Fruit fly (Drosophila melanogaster) whole organism, embryonic: ENCODE results near the gene CG6149.

Source experiments
- Bteb2 ChIP-seq: fragments of 200-800 bp; sonication (Bioruptor generic); optimal IDR thresholded peaks from 2 replicates; lab custom pipeline; 2016; ENCODE audit warnings: missing biosample characterization, missing genetic modification characterization
- C15 ChIP-seq: fragments of 200-800 bp; sonication (Bioruptor generic); IDR thresholded peaks from 3 replicates; pipeline ENCODE4 v1.3.6; 2022; ENCODE audit warnings: missing biosample characterization, missing genetic modification characterization
- CG10462 ChIP-seq: fragments of 200-800 bp; sonication (Bioruptor generic); optimal IDR thresholded peaks from 2 replicates; lab custom pipeline; 2016; ENCODE audit warnings: missing biosample characterization, missing genetic modification characterization
- CG10654 ChIP-seq: fragments of 200-800 bp; sonication (Bioruptor generic); optimal IDR thresholded peaks from 2 replicates; lab custom pipeline; 2016; ENCODE audit warnings: missing biosample characterization, missing genetic modification characterization
- CG10979 ChIP-seq: fragments of 200-800 bp; sonication (Bioruptor generic); optimal IDR thresholded peaks from 2 replicates; lab custom pipeline; 2018; ENCODE audit warnings: missing biosample characterization, mild to moderate bottlenecking, missing genetic modification characterization, moderate library complexity
- CG1233 ChIP-seq: fragments of 200-800 bp; sonication (Bioruptor generic); optimal IDR thresholded peaks from 4 replicates; lab custom pipeline; 2018; ENCODE audit warnings: missing biosample characterization, mild to moderate bottlenecking, missing genetic modification characterization
- CG13424 ChIP-seq: fragments of 200-800 bp; sonication (Bioruptor generic); optimal IDR thresholded peaks from 2 replicates; lab custom pipeline; 2019; ENCODE audit warnings: missing biosample characterization, mild to moderate bottlenecking, missing genetic modification characterization, moderate library complexity
- CG13894 ChIP-seq: fragments of 200-800 bp; sonication (Bioruptor generic); optimal IDR thresholded peaks from 3 replicates; lab custom pipeline; 2018; ENCODE audit warnings: missing biosample characterization, mild to moderate bottlenecking, missing genetic modification characterization, moderate library complexity
- CG14667 ChIP-seq: fragments of 200-800 bp; sonication (Bioruptor generic); IDR thresholded peaks from 2 replicates; pipeline ENCODE4 v1.3.6; 2022; ENCODE audit warnings: missing biosample characterization, missing genetic modification characterization
- CG1529 ChIP-seq: fragments of 200-800 bp; sonication (Bioruptor generic); optimal IDR thresholded peaks from 3 replicates; lab custom pipeline; 2018; ENCODE audit warnings: missing biosample characterization, missing genetic modification characterization
- CG15514 ChIP-seq: fragments of 200-800 bp; sonication (Bioruptor generic); optimal IDR thresholded peaks from 3 replicates; lab custom pipeline; 2017; ENCODE audit warnings: missing biosample characterization, missing genetic modification characterization, mild to moderate bottlenecking, moderate library complexity, missing genetic modification reagents
- CG16813 ChIP-seq: fragments of 200-800 bp; sonication (Bioruptor generic); IDR thresholded peaks from 3 replicates; pipeline ENCODE4 v1.3.6; 2022; ENCODE audit warnings: missing biosample characterization, missing genetic modification characterization; ENCODE audit not compliant: partially characterized antibody
- CG18262 ChIP-seq: fragments of 200-800 bp; optimal IDR thresholded peaks from 3 replicates; lab custom pipeline; 2019; ENCODE audit warnings: missing biosample characterization, mild to moderate bottlenecking, missing genetic modification characterization, moderate library complexity
- CG4328 ChIP-seq: fragments of 200-800 bp; sonication (Bioruptor generic); optimal IDR thresholded peaks from 3 replicates; lab custom pipeline; 2017; ENCODE audit warnings: missing biosample characterization, missing genetic modification reagents, missing genetic modification characterization
- CG6175 ChIP-seq: fragments of 200-800 bp; sonication (Bioruptor generic); IDR thresholded peaks from 3 replicates; pipeline ENCODE4 v1.3.6; 2022; ENCODE audit warnings: missing biosample characterization, missing genetic modification characterization
- CG6654 ChIP-seq: fragments of 200-800 bp; sonication (Bioruptor generic); optimal IDR thresholded peaks from 2 replicates; lab custom pipeline; 2017; ENCODE audit warnings: missing biosample characterization, mild to moderate bottlenecking, missing genetic modification characterization
- CG6689 ChIP-seq: fragments of 200-800 bp; sonication (Bioruptor generic); IDR thresholded peaks from 2 replicates; pipeline ENCODE4 v1.3.6; 2022; ENCODE audit warnings: missing biosample characterization, missing genetic modification characterization
- CG6791 ChIP-seq: fragments of 200-800 bp; sonication (Bioruptor generic); IDR thresholded peaks from 3 replicates; pipeline ENCODE4 v1.3.6; 2022; ENCODE audit warnings: missing biosample characterization, missing genetic modification characterization; ENCODE audit not compliant: partially characterized antibody
- CkIIα-i1 ChIP-seq: fragments of 200-800 bp; sonication (Bioruptor generic); IDR thresholded peaks from 2 replicates; pipeline ENCODE4 v1.3.6; 2022; ENCODE audit warnings: missing biosample characterization, missing genetic modification characterization
- Dad ChIP-seq: fragments of 200-800 bp; sonication (Bioruptor generic); optimal IDR thresholded peaks from 3 replicates; lab custom pipeline; 2016; ENCODE audit warnings: missing biosample characterization, missing genetic modification characterization
- Dbx ChIP-seq: fragments of 200-800 bp; sonication (Bioruptor generic); IDR thresholded peaks from 3 replicates; pipeline ENCODE4 v1.3.6; 2022; ENCODE audit warnings: missing biosample characterization, missing genetic modification characterization
- ERR ChIP-seq: fragments of 200-800 bp; sonication (Bioruptor generic); optimal IDR thresholded peaks from 2 replicates; lab custom pipeline; 2016; ENCODE audit warnings: missing biosample characterization, missing genetic modification characterization
- Gsc ChIP-seq: fragments of 200-800 bp; sonication (Bioruptor generic); IDR thresholded peaks from 2 replicates; pipeline ENCODE4 v1.3.6; 2022; ENCODE audit warnings: missing biosample characterization, missing genetic modification characterization
- H15 ChIP-seq: fragments of 200-800 bp; sonication (Bioruptor generic); IDR thresholded peaks from 3 replicates; pipeline ENCODE4 v1.3.6; 2022; ENCODE audit warnings: missing biosample characterization, missing genetic modification characterization
- Hmr ChIP-seq: fragments of 200-800 bp; sonication (Bioruptor generic); optimal IDR thresholded peaks from 3 replicates; lab custom pipeline; 2017; ENCODE audit warnings: mild to moderate bottlenecking, missing biosample characterization, missing genetic modification reagents, missing genetic modification characterization
- MESR4 ChIP-seq: fragments of 200-800 bp; sonication (Bioruptor generic); optimal IDR thresholded peaks from 2 replicates; lab custom pipeline; 2018; ENCODE audit warnings: missing biosample characterization, mild to moderate bottlenecking, missing genetic modification characterization, moderate library complexity
- NK7.1 ChIP-seq: fragments of 200-800 bp; sonication (Bioruptor generic); optimal IDR thresholded peaks from 3 replicates; lab custom pipeline; 2016; ENCODE audit warnings: missing biosample characterization, missing genetic modification characterization
- PHDP ChIP-seq: fragments of 200-800 bp; sonication (Bioruptor generic); optimal IDR thresholded peaks from 3 replicates; lab custom pipeline; 2018; ENCODE audit warnings: missing biosample characterization, mild to moderate bottlenecking, missing genetic modification characterization, moderate library complexity
- Sox102F ChIP-seq: fragments of 200-800 bp; sonication (Bioruptor generic); optimal IDR thresholded peaks from 2 replicates; lab custom pipeline; 2018; ENCODE audit warnings: missing biosample characterization, mild to moderate bottlenecking, missing genetic modification characterization, moderate library complexity
- Tbp ChIP-seq: fragments of >200 bp; optimal IDR thresholded peaks from 2 replicates; lab custom pipeline; 2018; ENCODE audit warnings: missing biosample characterization, missing genetic modification characterization
- ase ChIP-seq: fragments of 200-800 bp; sonication (Bioruptor generic); IDR thresholded peaks from 3 replicates; pipeline ENCODE4 v1.3.6; 2022; ENCODE audit warnings: missing biosample characterization, missing genetic modification characterization
- bcd ChIP-seq: fragments of 200-800 bp; sonication (Bioruptor generic); optimal IDR thresholded peaks from 2 replicates; lab custom pipeline; 2017; ENCODE audit warnings: missing biosample characterization, mild to moderate bottlenecking, missing genetic modification characterization
- bowl ChIP-seq: fragments of 200-800 bp; sonication (Bioruptor generic); IDR thresholded peaks from 2 replicates; pipeline ENCODE4 v1.3.6; 2022; ENCODE audit warnings: missing biosample characterization, missing genetic modification characterization
- croc ChIP-seq: fragments of 200-800 bp; sonication (Bioruptor generic); conservative IDR thresholded peaks from 3 replicates; pipeline ENCODE4 v1.3.6; 2022; ENCODE audit warnings: missing biosample characterization, missing genetic modification characterization
- dati ChIP-seq: fragments of 200-800 bp; sonication (Bioruptor generic); IDR thresholded peaks from 2 replicates; pipeline ENCODE4 v1.3.6; 2022; ENCODE audit warnings: missing biosample characterization, missing genetic modification characterization
- fru ChIP-seq: fragments of >200 bp; optimal IDR thresholded peaks from 2 replicates; lab custom pipeline; 2017
- gem ChIP-seq: fragments of 200-800 bp; sonication (Bioruptor generic); optimal IDR thresholded peaks from 2 replicates; lab custom pipeline; 2019; ENCODE audit warnings: missing biosample characterization, mild to moderate bottlenecking, missing genetic modification characterization, moderate library complexity
- kni ChIP-seq: fragments of 200-800 bp; sonication (Bioruptor generic); optimal IDR thresholded peaks from 3 replicates; lab custom pipeline; 2017; ENCODE audit warnings: mild to moderate bottlenecking, missing biosample characterization, missing genetic modification reagents, missing genetic modification characterization
- mam ChIP-seq: fragments of 200-800 bp; sonication (Bioruptor generic); optimal IDR thresholded peaks from 3 replicates; lab custom pipeline; 2016; ENCODE audit warnings: missing biosample characterization, missing genetic modification characterization
- nau ChIP-seq: fragments of 200-800 bp; sonication (Bioruptor generic); optimal IDR thresholded peaks from 3 replicates; lab custom pipeline; 2017; ENCODE audit warnings: missing biosample characterization, mild to moderate bottlenecking, missing genetic modification characterization, missing genetic modification reagents
- onecut ChIP-seq: fragments of 200-800 bp; sonication (Bioruptor generic); IDR thresholded peaks from 2 replicates; pipeline ENCODE4 v1.3.6; 2022; ENCODE audit warnings: missing biosample characterization, missing genetic modification characterization
- peb ChIP-seq: fragments of 200-800 bp; sonication (Bioruptor generic); IDR thresholded peaks from 2 replicates; pipeline ENCODE4 v1.3.6; 2022; ENCODE audit warnings: missing biosample characterization, missing genetic modification characterization
- pho ChIP-seq: fragments of 200-800 bp; sonication (Bioruptor generic); optimal IDR thresholded peaks from 2 replicates; lab custom pipeline; 2016; ENCODE audit warnings: missing biosample characterization, missing genetic modification characterization
- pzg ChIP-seq: fragments of 200-800 bp; sonication (Bioruptor generic); optimal IDR thresholded peaks from 3 replicates; lab custom pipeline; 2018; ENCODE audit warnings: missing biosample characterization, mild to moderate bottlenecking, missing genetic modification characterization, moderate library complexity
- sob ChIP-seq: fragments of 200-800 bp; sonication (Bioruptor generic); IDR thresholded peaks from 2 replicates; pipeline ENCODE4 v1.3.6; 2022; ENCODE audit warnings: missing biosample characterization, missing genetic modification characterization
- stwl ChIP-seq: fragments of 200-800 bp; sonication (Bioruptor generic); optimal IDR thresholded peaks from 3 replicates; lab custom pipeline; 2018; ENCODE audit warnings: missing biosample characterization, mild to moderate bottlenecking, missing genetic modification characterization, moderate library complexity
- tna ChIP-seq: fragments of 200-800 bp; sonication (Bioruptor generic); IDR thresholded peaks from 2 replicates; pipeline ENCODE4 v1.3.6; 2022; ENCODE audit warnings: missing biosample characterization, missing genetic modification characterization; ENCODE audit not compliant: partially characterized antibody
- toy ChIP-seq: fragments of 200-800 bp; sonication (Bioruptor generic); IDR thresholded peaks from 2 replicates; pipeline ENCODE4 v1.3.6; 2022; ENCODE audit warnings: missing biosample characterization, missing genetic modification characterization
- trh ChIP-seq: fragments of 200-800 bp; sonication (Bioruptor generic); optimal IDR thresholded peaks from 2 replicates; lab custom pipeline; 2016; ENCODE audit warnings: missing biosample characterization, missing genetic modification characterization
- twi ChIP-seq: fragments of 200-800 bp; optimal IDR thresholded peaks from 2 replicates; lab custom pipeline; 2019; ENCODE audit warnings: missing biosample characterization, mild to moderate bottlenecking, missing genetic modification characterization, moderate library complexity
- vfl ChIP-seq: fragments of 200-800 bp; sonication (Bioruptor generic); optimal IDR thresholded peaks from 2 replicates; lab custom pipeline; 2016; ENCODE audit warnings: missing biosample characterization, missing genetic modification characterization
- vnd ChIP-seq: fragments of 200-800 bp; sonication (Bioruptor generic); IDR thresholded peaks from 3 replicates; pipeline ENCODE4 v1.3.6; 2022; ENCODE audit warnings: missing biosample characterization, missing genetic modification characterization; ENCODE audit not compliant: partially characterized antibody

Gene CG6149

DNA sequence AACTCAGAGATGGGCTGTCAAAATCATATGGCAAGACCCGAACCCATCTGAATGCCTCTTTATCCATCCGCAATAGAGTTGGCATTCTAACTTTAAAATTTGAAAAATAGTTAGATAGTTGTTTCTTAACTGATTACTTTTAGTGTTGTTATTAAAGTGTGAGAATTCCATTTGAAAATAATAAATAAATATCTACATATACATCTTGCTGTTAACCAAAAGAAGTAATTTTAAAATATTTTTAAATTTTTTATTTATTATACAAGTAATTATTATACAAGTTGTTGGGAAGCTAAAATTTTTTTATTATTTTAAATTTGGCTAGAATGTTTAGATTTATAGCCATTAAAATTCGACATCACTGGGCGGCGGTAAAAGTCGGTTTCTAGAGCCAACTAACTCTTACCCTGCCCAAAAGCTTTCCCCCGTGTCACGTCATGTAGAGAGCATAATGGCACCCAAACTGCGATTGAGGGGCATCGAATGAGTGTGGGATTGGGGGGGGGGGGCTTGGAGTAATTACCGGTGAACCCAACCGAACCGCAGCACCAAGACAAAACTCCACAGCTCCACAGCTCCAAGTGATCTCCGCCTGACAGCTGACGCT lies 8.3 kb upstream of the CG6149 start (continued):
- TF ChIP-seq Hmr (GFP tag; lab: Kevin White, UChicago) = peak; percentile 2
- TF ChIP-seq CG14667 (GFP tag; lab: Robert Waterston, UW) = no peak
- no peak for TF ChIP-seq C15 (GFP tag; lab: Robert Waterston, UW)
- TF ChIP-seq kni = no peak
- no peak for TF ChIP-seq mam (GFP tag; lab: Kevin White, UChicago)
- no peak for TF ChIP-seq MESR4 (GFP tag; lab: Kevin White, UChicago)
- no peak for TF ChIP-seq vnd
- TF ChIP-seq ERR (GFP tag; lab: Kevin White, UChicago) = no peak
- no peak for TF ChIP-seq CG1529
- TF ChIP-seq CkIIα-i1 (GFP tag; lab: Robert Waterston, UW) = no peak
- no peak for TF ChIP-seq ase (GFP tag; lab: Robert Waterston, UW)
- TF ChIP-seq Sox102F = peak; percentile 61
- TF ChIP-seq bcd (GFP tag; lab: Kevin White, UChicago) = no peak
- no peak for TF ChIP-seq pho (GFP tag; lab: Kevin White, UChicago)
- peak; percentile 71 for TF ChIP-seq gem (tag; lab: Kevin White, UChicago)
- no peak for TF ChIP-seq toy (GFP tag; lab: Robert Waterston, UW)
- TF ChIP-seq fru (lab: Kevin White, UChicago) = no peak
- no peak for TF ChIP-seq Dbx (GFP tag; lab: Robert Waterston, UW)
- peak; percentile 29 for TF ChIP-seq CG10979 (tag; lab: Kevin White, UChicago)
- no peak for TF ChIP-seq Gsc (GFP tag; lab: Robert Waterston, UW)
- no peak for TF ChIP-seq pzg (GFP tag; lab: Kevin White, UChicago)
- TF ChIP-seq NK7.1 (GFP tag; lab: Kevin White, UChicago) = no peak
- no peak for TF ChIP-seq tna (GFP tag; lab: Robert Waterston, UW)
- peak; percentile 62 for TF ChIP-seq CG18262
- no peak for TF ChIP-seq sob (GFP tag; lab: Robert Waterston, UW)
- TF ChIP-seq Dad = no peak
- TF ChIP-seq CG1233 = no peak
- TF ChIP-seq croc (GFP tag; lab: Robert Waterston, UW) = no peak
- TF ChIP-seq CG10462 (GFP tag; lab: Kevin White, UChicago) = no peak
- no peak for TF ChIP-seq CG4328 (GFP tag; lab: Kevin White, UChicago)
- no peak for TF ChIP-seq vfl (GFP tag; lab: Kevin White, UChicago)
- peak; percentile 30 for TF ChIP-seq PHDP (tag; lab: Kevin White, UChicago)
- no peak for TF ChIP-seq dati (GFP tag; lab: Robert Waterston, UW)
- no peak for TF ChIP-seq twi
- TF ChIP-seq H15 = no peak
- TF ChIP-seq stwl (tag; lab: Kevin White, UChicago) = no peak
- TF ChIP-seq CG16813 (GFP tag; lab: Robert Waterston, UW) = no peak
- TF ChIP-seq CG6654 = no peak
- TF ChIP-seq CG13894 = no peak
- TF ChIP-seq CG10654 (GFP tag; lab: Kevin White, UChicago) = no peak
- no peak for TF ChIP-seq peb (GFP tag; lab: Robert Waterston, UW)
- TF ChIP-seq Bteb2 = no peak
- TF ChIP-seq Tbp = no peak
- TF ChIP-seq CG6175 (GFP tag; lab: Robert Waterston, UW) = 0 out of 3 replicates have a peak, but pooled peaks have one; percentile 48
- TF ChIP-seq CG13424 = peak; percentile 33
- TF ChIP-seq bowl (GFP tag; lab: Robert Waterston, UW) = no peak
- TF ChIP-seq CG6791 = no peak
- TF ChIP-seq CG6689 (GFP tag; lab: Robert Waterston, UW) = no peak
- TF ChIP-seq nau (GFP tag; lab: Kevin White, UChicago) = no peak
- TF ChIP-seq onecut (GFP tag; lab: Robert Waterston, UW) = no peak
- no peak for TF ChIP-seq CG15514 (GFP tag; lab: Kevin White, UChicago)
- TF ChIP-seq trh (GFP tag; lab: Kevin White, UChicago) = no peak
